Worm (Caenorhabditis elegans): Measurements from ENCODE around the gene str-35.

Gene str-35

ce11 chrV:4507836-4508462 lies 33.3 kb downstream of the str-35 start:
- peak; percentile 80 for TF ChIP-seq unc-62 (GFP tag; optimal IDR thresholded peaks at IDR 0.05)

- TF ChIP-seq unc-62 (GFP tag; optimal IDR thresholded peaks at IDR 0.05): no peak
Measured at ce11 chrV:4508772-4509171, 34.1 kb downstream of the str-35 start.

- no peak for TF ChIP-seq unc-62 (GFP tag; optimal IDR thresholded peaks at IDR 0.05)
Measured at ce11 chrV:4509319-4509937, 34.8 kb downstream of the str-35 start.

- TF ChIP-seq unc-62 (GFP tag; optimal IDR thresholded peaks at IDR 0.05): no peak
Measured at ce11 chrV:4510351-4510750, 35.7 kb downstream of the str-35 start.

ce11 chrV:4512733-4513132 lies 38.1 kb downstream of the str-35 start, which contains the start of gene T28F12.1:
Gene T28F12.1 (plus strand): TSS chrV:4513033.
- no peak for TF ChIP-seq unc-62 (GFP tag; optimal IDR thresholded peaks at IDR 0.05)

- no peak for TF ChIP-seq unc-62 (GFP tag; optimal IDR thresholded peaks at IDR 0.05)
Measured at ce11 chrV:4518657-4519056, 44.0 kb downstream of the str-35 start.

ce11 chrV:4523312-4523711 lies 48.7 kb downstream of the str-35 start:
- no peak for TF ChIP-seq unc-62 (GFP tag; optimal IDR thresholded peaks at IDR 0.05)

ce11 chrV:4523844-4524243 lies 49.2 kb downstream of the str-35 start:
- no peak for TF ChIP-seq unc-62 (GFP tag; optimal IDR thresholded peaks at IDR 0.05)

ce11 chrV:4524327-4524726 lies 49.7 kb downstream of the str-35 start:
- no peak for TF ChIP-seq unc-62 (GFP tag; optimal IDR thresholded peaks at IDR 0.05)

- no peak for TF ChIP-seq unc-62 (GFP tag; optimal IDR thresholded peaks at IDR 0.05)
Measured at ce11 chrV:4525106-4525505, 50.5 kb downstream of the str-35 start.

ce11 chrV:4525512-4525911 lies 50.9 kb downstream of the str-35 start:
- TF ChIP-seq unc-62 (GFP tag; optimal IDR thresholded peaks at IDR 0.05): no peak

All from whole organism, dauer.